Worm (Caenorhabditis elegans) whole organism, late embryonic: ENCODE measurements around the gene R04A9.7.

Experiments
- C08G9.2 ChIP-seq: sonication (generic microtip); optimal IDR thresholded peaks from 2 replicates; lab custom pipeline; 2016; ENCODE audit warnings: mild to moderate bottlenecking, missing genetic modification characterization, moderate library complexity, missing compliant biosample characterization
- F13H6.1 ChIP-seq: sonication (generic microtip); optimal IDR thresholded peaks from 2 replicates; lab custom pipeline; 2016; ENCODE audit warnings: missing genetic modification characterization, missing compliant biosample characterization
- ama-1 ChIP-seq: fragments of 150-350 bp; optimal IDR thresholded peaks from 2 replicates; lab custom pipeline; 2014
- ceh-22 ChIP-seq: sonication (generic microtip); optimal IDR thresholded peaks from 2 replicates; lab custom pipeline; 2017; ENCODE audit warnings: missing biosample characterization, missing genetic modification characterization
- elt-2 ChIP-seq: sonication (generic microtip); optimal IDR thresholded peaks from 2 replicates; lab custom pipeline; 2016; ENCODE audit warnings: missing genetic modification reagents, missing genetic modification characterization, missing compliant biosample characterization
- lim-6 ChIP-seq: sonication (generic microtip); optimal IDR thresholded peaks from 2 replicates; lab custom pipeline; 2016; ENCODE audit warnings: missing genetic modification characterization, missing compliant biosample characterization
- mec-3 ChIP-seq: sonication (generic microtip); optimal IDR thresholded peaks from 2 replicates; lab custom pipeline; 2016; ENCODE audit warnings: borderline replicate concordance, missing genetic modification characterization, missing compliant biosample characterization
- nfya-1 ChIP-seq: sonication (generic microtip); optimal IDR thresholded peaks from 2 replicates; lab custom pipeline; 2017; ENCODE audit warnings: missing genetic modification characterization, mild to moderate bottlenecking, missing compliant biosample characterization, antibody characterized with exemption, moderate library complexity
- pat-9 ChIP-seq: fragments of 200-800 bp; sonication (Bioruptor generic); optimal IDR thresholded peaks from 2 replicates; lab custom pipeline; 2018; ENCODE audit warnings: mild to moderate bottlenecking, missing genetic modification characterization, moderate library complexity, missing compliant biosample characterization
- syd-9 ChIP-seq: sonication (generic microtip); optimal IDR thresholded peaks from 2 replicates; lab custom pipeline; 2016; ENCODE audit warnings: mild to moderate bottlenecking, missing genetic modification characterization, moderate library complexity, missing compliant biosample characterization
- tbx-7 ChIP-seq: sonication (generic microtip); optimal IDR thresholded peaks from 2 replicates; lab custom pipeline; 2016; ENCODE audit warnings: missing genotype, missing genetic modification characterization, missing compliant biosample characterization

DNA sequence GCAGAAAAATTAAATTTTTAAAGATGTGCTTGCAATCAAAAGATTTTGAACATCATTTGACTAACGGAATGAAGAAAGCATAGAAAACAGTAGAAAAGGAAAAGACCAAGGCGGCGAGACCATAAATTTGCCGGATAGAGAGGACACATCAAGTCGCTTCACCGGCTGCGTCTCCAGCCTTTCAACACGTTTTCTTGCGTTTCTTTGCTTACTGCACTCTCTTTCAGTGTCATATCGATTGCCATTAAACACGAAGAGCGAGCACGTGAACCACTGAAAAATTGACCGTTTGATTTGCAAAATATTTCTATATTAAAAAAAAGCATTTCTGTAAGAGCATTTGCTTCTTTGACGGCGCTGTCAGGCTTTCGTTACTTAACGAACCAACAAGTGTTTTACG lies 46.6 kb downstream of the R04A9.7 start:
- TF ChIP-seq ceh-22 (no peak), ama-1 (lab: Kevin White, UChicago) (no peak), C08G9.2 (no peak), tbx-7 (no peak), lim-6 (tag; lab: Kevin White, UChicago) (no peak), nfya-1 (tag; lab: Kevin White, UChicago) (peak; percentile 8), pat-9 (tag; lab: Kevin White, UChicago) (no peak), elt-2 (no peak), F13H6.1 (no peak), mec-3 (no peak), syd-9 (tag; lab: Kevin White, UChicago) (no peak)
